Worm (Caenorhabditis elegans): ENCODE data around the gene ani-2.

Gene ani-2

DNA sequence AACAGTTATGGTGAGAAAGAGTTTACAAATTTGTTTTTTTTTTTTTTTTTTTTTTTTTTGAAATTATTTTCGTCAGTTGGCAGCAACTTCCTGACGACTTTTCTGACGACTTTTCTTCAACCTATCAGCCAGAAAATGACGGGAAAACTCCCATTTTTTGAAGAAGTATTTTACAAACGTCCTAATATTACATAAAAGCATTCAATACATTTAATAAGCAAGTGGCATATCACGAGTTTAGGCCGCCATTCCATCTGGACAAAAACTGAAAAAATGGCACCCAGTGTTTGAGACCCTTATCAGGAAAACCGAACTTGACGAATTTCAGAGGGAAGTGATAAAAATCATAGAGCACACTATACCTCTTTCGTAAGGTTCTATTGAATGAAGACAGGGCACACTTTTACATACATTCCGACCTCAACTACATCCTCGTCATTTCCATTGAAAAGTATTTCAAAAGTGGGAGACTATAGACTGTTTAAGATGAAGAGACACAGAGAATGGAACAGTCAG lies 30.4 kb downstream of the ani-2 start:
- TF ChIP-seq ama-1 (optimal IDR thresholded peaks at IDR 0.05) (no peak), lim-6 (tag; optimal IDR thresholded peaks at IDR 0.05) (no peak), fkh-6 (tag; optimal IDR thresholded peaks at IDR 0.05) (no peak)

DNA sequence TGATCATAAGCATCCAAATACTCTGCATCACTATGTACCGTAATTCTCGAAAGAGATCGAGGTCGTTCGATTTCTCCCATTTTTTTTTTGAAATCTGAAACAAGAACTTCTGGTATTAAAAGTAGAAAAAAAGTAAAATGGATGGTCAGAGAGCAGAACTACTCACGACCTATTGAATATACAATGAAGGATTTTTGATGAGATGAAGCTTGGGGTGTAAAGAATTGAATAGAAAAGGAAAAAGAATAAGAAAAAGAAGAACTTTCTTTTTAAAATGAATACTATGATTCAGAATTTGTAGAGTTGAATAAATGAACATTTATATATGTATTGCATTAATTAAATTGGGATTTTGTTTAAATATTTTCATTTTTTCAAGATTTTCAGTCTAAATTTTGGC lies 31.3 kb downstream of the ani-2 start, which contains the start of gene ttc-39B:
Gene ttc-39B, minus strand, starts transcription at position 101 of the 400 bp plus-strand sequence.
- TF ChIP-seq fkh-10 (GFP tag; optimal IDR thresholded peaks at IDR 0.05) (no peak), dmd-4 (tag; optimal IDR thresholded peaks at IDR 0.05; ENCODE audit: borderline replicate concordance) (no peak)

DNA sequence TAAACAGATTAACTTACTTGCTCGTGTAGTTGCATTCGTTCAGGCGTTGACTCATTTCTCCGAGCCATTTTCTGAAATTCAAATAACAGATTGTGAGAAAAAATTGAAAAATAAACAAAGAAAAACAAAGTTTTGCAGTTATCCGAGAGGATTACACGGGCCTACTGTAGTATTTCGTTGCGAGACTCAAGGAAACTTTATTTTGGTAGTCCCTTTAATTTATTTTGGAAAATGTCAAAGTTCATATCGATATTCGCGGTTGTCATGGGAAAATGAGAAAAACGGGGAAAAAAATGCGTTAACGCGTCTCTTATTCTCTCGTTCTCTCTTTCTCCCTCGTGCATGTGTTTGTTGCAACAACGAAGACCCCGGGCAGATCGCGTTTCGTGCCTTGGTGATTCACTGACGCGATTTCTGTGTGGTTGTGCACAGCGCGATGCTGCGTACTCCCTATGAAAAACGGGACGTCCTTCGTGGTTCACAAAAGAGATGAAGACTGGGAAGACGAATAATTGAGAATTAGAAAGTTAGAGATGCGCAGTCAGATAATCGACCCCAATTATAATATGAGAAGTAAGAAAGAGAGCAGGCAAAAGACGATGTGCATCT lies 33.8 kb downstream of the ani-2 start, which contains the start of gene set-4:
Gene set-4, minus strand, starts transcription at position 120 of the 609 bp plus-strand sequence.
- TF ChIP-seq ceh-22 (tag; optimal IDR thresholded peaks at IDR 0.05) (no peak), madf-2 (tag; optimal IDR thresholded peaks at IDR 0.05) (no peak), hlh-6 (tag; optimal IDR thresholded peaks at IDR 0.05) (no peak), ceh-14 (tag; optimal IDR thresholded peaks at IDR 0.05) (peak; percentile 46), hlh-15 (tag; optimal IDR thresholded peaks at IDR 0.05) (no peak), unc-55 (GFP tag; optimal IDR thresholded peaks at IDR 0.05) (peak; percentile 6), sdc-2 (tag; optimal IDR thresholded peaks at IDR 0.05) (peak; percentile 37), C08G9.2 (tag; optimal IDR thresholded peaks at IDR 0.05) (peak; percentile 12), ceh-18 (tag; optimal IDR thresholded peaks at IDR 0.05) (peak; percentile 81), pax-1 (tag; optimal IDR thresholded peaks at IDR 0.05) (no peak), mec-3 (tag; optimal IDR thresholded peaks at IDR 0.05; ENCODE audit: borderline replicate concordance) (no peak), ceh-48 (tag; optimal IDR thresholded peaks at IDR 0.05) (no peak), T23F11.4 (GFP tag; optimal IDR thresholded peaks at IDR 0.05) (no peak), ceh-2 (tag; optimal IDR thresholded peaks at IDR 0.05) (peak; percentile 30), ref-2 (tag; optimal IDR thresholded peaks at IDR 0.05) (peak; percentile 80), ttx-3 (tag; optimal IDR thresholded peaks at IDR 0.05) (peak; percentile 27), pros-1 (tag; optimal IDR thresholded peaks at IDR 0.05) (peak; percentile 84), npax-4 (tag; optimal IDR thresholded peaks at IDR 0.05) (no peak), zip-5 (tag; optimal IDR thresholded peaks at IDR 0.05) (no peak), eyg-1 (tag; optimal IDR thresholded peaks at IDR 0.05) (no peak), ceh-30 (tag; optimal IDR thresholded peaks at IDR 0.05) (no peak), ceh-6 (GFP tag; optimal IDR thresholded peaks at IDR 0.05) (no peak), pha-4 (tag; optimal IDR thresholded peaks at IDR 0.05) (no peak), dmd-4 (tag; optimal IDR thresholded peaks at IDR 0.05; ENCODE audit: borderline replicate concordance) (peak; percentile 7), fkh-10 (GFP tag; optimal IDR thresholded peaks at IDR 0.05) (peak; percentile 39), nhr-11 (tag; optimal IDR thresholded peaks at IDR 0.05) (no peak), pat-9 (tag; optimal IDR thresholded peaks at IDR 0.05) (no peak), syd-9 (tag; optimal IDR thresholded peaks at IDR 0.05) (no peak), nhr-232 (tag; optimal IDR thresholded peaks at IDR 0.05) (no peak), tbx-7 (tag; optimal IDR thresholded peaks at IDR 0.05) (no peak), sox-4 (tag; optimal IDR thresholded peaks at IDR 0.05) (no peak), ceh-45 (GFP tag; IDR thresholded peaks at IDR 0.05) (no peak), ets-4 (tag; optimal IDR thresholded peaks at IDR 0.05) (peak; percentile 10), pqm-1 (tag; optimal IDR thresholded peaks at IDR 0.05) (no peak), sox-2 (GFP tag; IDR thresholded peaks at IDR 0.05) (no peak; the same call in 1 of the 2 replicates), lin-11 (tag; optimal IDR thresholded peaks at IDR 0.05) (no peak), elt-4 (tag; optimal IDR thresholded peaks at IDR 0.05) (no peak), hlh-30 (tag; optimal IDR thresholded peaks at IDR 0.05; ENCODE audit: insufficient read depth) (peak; percentile 85), ceh-31 (tag; optimal IDR thresholded peaks at IDR 0.05) (peak; percentile 81), nfya-1 (tag; optimal IDR thresholded peaks at IDR 0.05) (peak; percentile 92), K02D7.2 (tag; optimal IDR thresholded peaks at IDR 0.05) (no peak), unc-86 (tag; optimal IDR thresholded peaks at IDR 0.05) (peak; percentile 67), fkh-6 (tag; optimal IDR thresholded peaks at IDR 0.05) (no peak), hlh-8 (tag; optimal IDR thresholded peaks at IDR 0.05) (peak; percentile 35), hlh-13 (GFP tag; optimal IDR thresholded peaks at IDR 0.05) (no peak), che-1 (tag; optimal IDR thresholded peaks at IDR 0.05) (peak; percentile 24)

All from whole organism, late embryonic.